Fruit fly (Drosophila melanogaster) Kc167 (cell line): Measurements from ENCODE around the gene CG14913.

ENCODE experiments used
- h ChIP-seq: fragments of >200 bp; optimal IDR thresholded peaks from 3 replicates; lab custom pipeline; 2018; ENCODE audit warnings: missing external identifiers
- psq ChIP-seq: fragments of >200 bp; optimal IDR thresholded peaks from 2 replicates; lab custom pipeline; 2017; ENCODE audit warnings: missing external identifiers
- ttk ChIP-seq: sonication (Bioruptor generic); optimal IDR thresholded peaks from 2 replicates; lab custom pipeline; 2017; ENCODE audit warnings: missing external identifiers

DNA sequence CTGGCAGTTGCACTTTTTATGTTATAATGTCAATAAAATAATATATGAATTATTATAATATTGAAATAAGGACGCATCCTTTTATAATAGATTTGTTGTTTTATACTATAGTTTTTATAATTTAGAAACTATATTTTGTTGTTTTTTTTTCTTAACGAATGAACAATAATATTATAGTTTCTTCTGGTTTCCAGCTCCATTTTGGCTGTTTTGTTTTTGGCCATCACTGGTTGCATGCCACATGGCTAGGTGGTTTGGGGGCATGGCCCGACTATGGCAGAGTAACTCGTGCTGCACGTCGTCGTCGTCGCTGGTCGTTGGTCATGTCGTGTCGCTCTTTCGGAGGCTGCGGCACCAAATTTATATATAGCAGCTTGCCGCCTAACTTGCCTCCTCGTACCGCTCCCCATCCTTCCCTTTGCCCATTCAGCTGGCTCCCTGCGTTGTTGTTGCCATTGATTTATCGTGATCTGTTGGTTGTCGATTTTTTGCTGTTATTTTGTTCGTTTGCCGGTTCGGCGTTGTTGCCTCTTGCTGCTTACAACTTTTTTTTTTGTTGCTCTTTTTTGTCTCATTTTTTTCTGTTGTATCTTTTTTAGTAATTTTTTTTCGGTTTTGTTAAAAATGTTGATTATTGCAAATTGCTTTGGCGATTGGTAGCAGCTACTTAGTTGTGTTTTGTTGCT lies 15.6 kb downstream of the CG14913 start:
- TF ChIP-seq h (lab: Kevin White, UChicago) = no peak
- TF ChIP-seq ttk (lab: Kevin White, UChicago) = no peak
- TF ChIP-seq psq (lab: Kevin White, UChicago) = no peak
